Worm (Caenorhabditis elegans) whole organism, midembryonic: ENCODE results near the gene flor-1.

Experiments
- T22C8.4 ChIP-seq: fragments of 200-800 bp; sonication (Bioruptor generic); IDR thresholded peaks from 2 replicates; pipeline ENCODE4 v1.3.6; 2022; ENCODE audit warnings: missing genetic modification characterization, missing compliant biosample characterization
- flt-1 ChIP-seq: fragments of 200-800 bp; sonication (Bioruptor generic); IDR thresholded peaks from 2 replicates; pipeline ENCODE4 v1.3.6; 2022; ENCODE audit warnings: missing genetic modification characterization, missing compliant biosample characterization
- klf-2 ChIP-seq: fragments of 200-800 bp; sonication (Bioruptor generic); conservative IDR thresholded peaks from 2 replicates; pipeline ENCODE4 v1.3.6; 2022; ENCODE audit warnings: missing genetic modification reagents, missing genetic modification characterization, missing compliant biosample characterization
- ref-1 ChIP-seq: fragments of 200-800 bp; sonication (Bioruptor generic); conservative IDR thresholded peaks from 2 replicates; pipeline ENCODE4 v1.3.6; 2022; ENCODE audit warnings: missing genetic modification reagents, missing genetic modification characterization, missing compliant biosample characterization

DNA sequence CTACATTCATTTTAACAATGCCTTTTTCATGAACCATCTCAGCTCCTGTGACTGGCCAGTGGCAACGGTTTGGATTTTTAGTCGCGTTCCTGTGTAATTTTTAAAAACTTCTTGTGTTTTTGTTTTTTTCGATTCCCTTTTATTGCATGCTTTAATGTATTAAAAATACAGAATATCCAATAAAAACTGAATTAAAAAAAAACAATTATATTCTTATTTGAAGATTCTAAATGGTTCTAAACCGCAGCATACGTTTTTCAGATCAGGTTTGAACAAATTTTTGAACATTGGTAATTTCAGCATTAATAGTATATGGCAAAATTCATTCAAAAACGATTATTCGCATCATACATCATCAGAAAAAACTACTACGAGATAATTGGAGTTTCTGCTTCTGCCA is 51.0 kb downstream of the flor-1 start, which contains the start of gene dnj-3:
- TF ChIP-seq flt-1, result no peak
- TF ChIP-seq T22C8.4 (GFP tag; lab: Robert Waterston, UW), result no peak
- no peak for TF ChIP-seq ref-1
- no peak for TF ChIP-seq klf-2 (GFP tag; lab: Robert Waterston, UW)
